Fruit fly (Drosophila melanogaster): ENCODE measurements around the gene CG43052.

dm6 chr2L:14361736-14362180 is 9.9 kb downstream of the CG43052 start, which contains the start of gene spel1:
- TF ChIP-seq Gug (GFP tag; IDR thresholded peaks at IDR 0.05) (peak; percentile 78), Hr39 (GFP tag; optimal IDR thresholded peaks at IDR 0.05) (peak; percentile 21), Met (GFP tag; optimal IDR thresholded peaks at IDR 0.05) (peak; percentile 63), CG8319 (GFP tag; optimal IDR thresholded peaks at IDR 0.05) (no peak), CG15336 (GFP tag; IDR thresholded peaks at IDR 0.05) (peak; percentile 80), CG16779 (tag; optimal IDR thresholded peaks at IDR 0.05) (peak; percentile 21), dac (GFP tag; optimal IDR thresholded peaks at IDR 0.05) (no peak), CG6854 (GFP tag; optimal IDR thresholded peaks at IDR 0.05) (no peak), lz (GFP tag; optimal IDR thresholded peaks at IDR 0.05) (peak; percentile 40), CG3032 (tag; optimal IDR thresholded peaks at IDR 0.05) (peak; percentile 76)
